ENCODE assay signal across 4 worm cellular contexts in the genomic region with DNA sequence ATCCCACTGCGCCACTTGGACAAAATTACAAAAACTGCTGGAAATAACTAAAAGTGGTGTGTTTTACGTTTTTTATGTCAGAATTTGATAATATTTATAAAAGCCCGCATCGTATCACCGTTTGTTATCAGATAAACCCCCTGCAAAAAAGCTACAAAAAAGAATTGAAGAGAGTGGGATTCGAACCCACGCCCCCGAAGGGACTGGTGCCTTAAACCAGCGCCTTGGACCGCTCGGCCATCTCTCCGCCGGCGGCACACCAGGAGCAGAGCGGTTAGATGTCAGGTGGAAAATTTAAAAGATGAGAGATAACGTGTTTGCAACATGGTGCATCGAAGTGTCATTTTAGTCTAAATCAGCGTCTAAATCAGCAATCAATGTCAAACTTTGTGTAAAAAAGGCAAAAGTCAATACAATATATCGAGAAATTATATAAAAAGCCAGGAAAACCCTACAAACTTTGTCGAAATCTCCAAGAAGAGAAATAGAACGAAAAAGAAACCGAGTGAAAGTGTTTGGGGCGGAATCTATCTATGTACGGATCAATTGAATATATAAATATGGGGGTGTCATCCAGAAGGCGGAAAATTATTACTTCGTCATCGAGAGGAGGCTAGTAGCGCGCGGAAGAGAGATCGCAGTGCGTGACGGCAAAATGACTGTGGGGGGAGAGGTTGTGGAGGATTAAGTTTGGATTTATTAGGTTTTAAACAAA.
TF ChIP-seq lines count a peak whose summit lies in the region.

No protein-coding gene starts in this region.

TF ChIP-seq in whole organism, L1 larva, 84 proteins besides CTCF, POLR2A, EP300 and RAD21 (continued from another document):
- TF ChIP-seq grh-1 (GFP tag; IDR thresholded peaks at IDR 0.05; lab: Robert Waterston, UW) (no peak), skn-1 (tag; optimal IDR thresholded peaks at IDR 0.05; lab: Kevin White, UChicago) (peak; percentile 7), lin-35 (GFP tag; optimal IDR thresholded peaks at IDR 0.05; lab: Kevin White, UChicago) (peak in 1 of 2 experiments; percentile 30), mep-1 (tag; optimal IDR thresholded peaks at IDR 0.05; lab: Kevin White, UChicago) (no peak), nhr-20 (tag; optimal IDR thresholded peaks at IDR 0.05; lab: Kevin White, UChicago) (peak; percentile 18), zag-1 (tag; optimal IDR thresholded peaks at IDR 0.05; lab: Kevin White, UChicago) (no peak), aly-2 (tag; optimal IDR thresholded peaks at IDR 0.05; lab: Kevin White, UChicago) (no peak), unc-30 (tag; optimal IDR thresholded peaks at IDR 0.05; lab: Kevin White, UChicago) (no peak)

TF ChIP-seq in whole organism, L4 larva, 104 proteins besides CTCF, POLR2A, EP300 and RAD21 (continued from another document and continues in another):
- TF ChIP-seq daf-16 (GFP tag; optimal IDR thresholded peaks at IDR 0.05; lab: Kevin White, UChicago) (peak in 1 of 2 experiments; percentile 23), daf-16 (tag; optimal IDR thresholded peaks at IDR 0.05; lab: Kevin White, UChicago) (no peak), madf-5 (GFP tag; IDR thresholded peaks at IDR 0.05; lab: Robert Waterston, UW) (0 out of 4 replicates have a peak, but pooled peaks of 1 of the 2 experiments have one; percentile 60), nhr-102 (tag; optimal IDR thresholded peaks at IDR 0.05; lab: Kevin White, UChicago) (peak; percentile 0), hlh-11 (tag; optimal IDR thresholded peaks at IDR 0.05; lab: Kevin White, UChicago) (peak; percentile 14), egl-27 (tag; optimal IDR thresholded peaks at IDR 0.05; lab: Kevin White, UChicago) (no peak), nhr-48 (tag; optimal IDR thresholded peaks at IDR 0.05; lab: Kevin White, UChicago) (no peak), lin-29 (GFP tag; IDR thresholded peaks at IDR 0.05; lab: Robert Waterston, UW) (no peak), lin-38 (GFP tag; IDR thresholded peaks at IDR 0.05; lab: Robert Waterston, UW) (peak; percentile 67), mes-2 (tag; optimal IDR thresholded peaks at IDR 0.05; lab: Kevin White, UChicago; ENCODE audit: poor library complexity, severe bottlenecking) (peak; percentile 49), duxl-1 (tag; optimal IDR thresholded peaks at IDR 0.05; lab: Kevin White, UChicago; ENCODE audit: poor library complexity) (no peak), skn-1 (tag; optimal IDR thresholded peaks at IDR 0.05; lab: Kevin White, UChicago) (no peak), vab-7 (GFP tag; IDR thresholded peaks at IDR 0.05; lab: Robert Waterston, UW) (peak; percentile 72), hmg-1.1 (GFP tag; IDR thresholded peaks at IDR 0.05; lab: Robert Waterston, UW) (0 out of 2 replicates have a peak, but pooled peaks have one; percentile 11), arid-1 (GFP tag; conservative IDR thresholded peaks at IDR 0.05; lab: Robert Waterston, UW) (peak; percentile 66), D1046.2 (GFP tag; IDR thresholded peaks at IDR 0.05; lab: Robert Waterston, UW) (0 out of 2 replicates have a peak, but pooled peaks have one; percentile 20), ctbp-1 (GFP tag; IDR thresholded peaks at IDR 0.05; lab: Robert Waterston, UW) (0 out of 2 replicates have a peak, but pooled peaks have one; percentile 23), T26A8.4 (GFP tag; IDR thresholded peaks at IDR 0.05; lab: Robert Waterston, UW) (no peak), F26F4.8 (GFP tag; conservative IDR thresholded peaks at IDR 0.05; lab: Robert Waterston, UW) (0 out of 2 replicates have a peak, but pooled peaks have one; percentile 25), mdt-29 (GFP tag; IDR thresholded peaks at IDR 0.05; lab: Robert Waterston, UW) (0 out of 2 replicates have a peak, but pooled peaks have one; percentile 10), egl-43 (GFP tag; IDR thresholded peaks at IDR 0.05; lab: Robert Waterston, UW) (peak; percentile 85), zip-2 (tag; optimal IDR thresholded peaks at IDR 0.05; lab: Kevin White, UChicago) (no peak), Y48G9A.11 (GFP tag; IDR thresholded peaks at IDR 0.05; lab: Robert Waterston, UW) (0 out of 2 replicates have a peak, but pooled peaks have one; percentile 33), snpc-1.2 (GFP tag; IDR thresholded peaks at IDR 0.05; lab: Robert Waterston, UW) (peak; percentile 30; the same call in 1 of the 2 replicates), lin-1 (GFP tag; IDR thresholded peaks at IDR 0.05; lab: Robert Waterston, UW) (peak; percentile 38; the same call in 1 of the 2 replicates), Y105C5A.15 (GFP tag; IDR thresholded peaks at IDR 0.05; lab: Robert Waterston, UW) (peak; percentile 30; the same call in 1 of the 2 replicates), daf-19 (GFP tag; conservative IDR thresholded peaks at IDR 0.05; lab: Robert Waterston, UW) (no peak), tag-97 (GFP tag; IDR thresholded peaks at IDR 0.05; lab: Robert Waterston, UW) (no peak), snpc-4 (tag; optimal IDR thresholded peaks at IDR 0.05; lab: Kevin White, UChicago) (no peak), ZK337.2 (GFP tag; IDR thresholded peaks at IDR 0.05; lab: Robert Waterston, UW) (peak; percentile 42; the same call in 1 of the 2 replicates), nhr-10 (tag; optimal IDR thresholded peaks at IDR 0.05; lab: Kevin White, UChicago) (no peak), zfp-3 (GFP tag; conservative IDR thresholded peaks at IDR 0.05; lab: Robert Waterston, UW) (no peak), nhr-42 (GFP tag; IDR thresholded peaks at IDR 0.05; lab: Robert Waterston, UW) (0 out of 2 replicates have a peak, but pooled peaks have one; percentile 50), php-3 (GFP tag; IDR thresholded peaks at IDR 0.05; lab: Robert Waterston, UW) (0 out of 2 replicates have a peak, but pooled peaks have one; percentile 16)

TF ChIP-seq in whole organism, mixed stage, embryonic, 35 proteins besides CTCF, POLR2A, EP300 and RAD21 (continued from another document):
- TF ChIP-seq ceh-39 (tag; optimal IDR thresholded peaks at IDR 0.05; lab: Kevin White, UChicago) (no peak), lin-32 (GFP tag; optimal IDR thresholded peaks at IDR 0.05; lab: Kevin White, UChicago) (no peak), nhr-76 (tag; optimal IDR thresholded peaks at IDR 0.05; lab: Kevin White, UChicago) (no peak), drap-1 (GFP tag; optimal IDR thresholded peaks at IDR 0.05; lab: Kevin White, UChicago) (no peak), pha-4 (tag; optimal IDR thresholded peaks at IDR 0.05; lab: Kevin White, UChicago) (no peak), unc-120 (tag; optimal IDR thresholded peaks at IDR 0.05; lab: Kevin White, UChicago; ENCODE audit: poor library complexity, severe bottlenecking) (peak; percentile 49), unc-62 (GFP tag; optimal IDR thresholded peaks at IDR 0.05; lab: Kevin White, UChicago) (no peak), ceh-83 (GFP tag; optimal IDR thresholded peaks at IDR 0.05; lab: Kevin White, UChicago) (peak; percentile 55), nhr-12 (tag; optimal IDR thresholded peaks at IDR 0.05; lab: Kevin White, UChicago) (no peak), blmp-1 (tag; optimal IDR thresholded peaks at IDR 0.05; lab: Kevin White, UChicago) (peak; percentile 74), hlh-1 (tag; optimal IDR thresholded peaks at IDR 0.05; lab: Kevin White, UChicago) (no peak), flh-1 (GFP tag; optimal IDR thresholded peaks at IDR 0.05; lab: Kevin White, UChicago) (no peak), nhr-28 (tag; optimal IDR thresholded peaks at IDR 0.05; lab: Kevin White, UChicago) (no peak), zip-8 (tag; optimal IDR thresholded peaks at IDR 0.05; lab: Kevin White, UChicago) (no peak), snpc-4 (tag; optimal IDR thresholded peaks at IDR 0.05; lab: Kevin White, UChicago) (no peak)

TF ChIP-seq in whole organism, young adult, 124 proteins besides CTCF, POLR2A, EP300 and RAD21 (continued from another document and continues in another):
- TF ChIP-seq Y79H2A.3 (GFP tag; conservative IDR thresholded peaks at IDR 0.05; lab: Robert Waterston, UW) = no peak
- TF ChIP-seq C17E4.6 (GFP tag; IDR thresholded peaks at IDR 0.05; lab: Robert Waterston, UW) = no peak
- peak; percentile 83 for TF ChIP-seq B0261.1 (tag; optimal IDR thresholded peaks at IDR 0.05; lab: Kevin White, UChicago)
- TF ChIP-seq F22D6.2 (tag; optimal IDR thresholded peaks at IDR 0.05; lab: Kevin White, UChicago) = no peak
- no peak for TF ChIP-seq snpc-4 (GFP tag; optimal IDR thresholded peaks at IDR 0.05; lab: Kevin White, UChicago)
- TF ChIP-seq snpc-4 (tag; optimal IDR thresholded peaks at IDR 0.05; lab: Kevin White, UChicago) = no peak
- TF ChIP-seq ztf-22 (GFP tag; optimal IDR thresholded peaks at IDR 0.05; lab: Kevin White, UChicago) = no peak
- no peak for TF ChIP-seq cebp-1 (GFP tag; IDR thresholded peaks at IDR 0.05; lab: Robert Waterston, UW)
- peak; percentile 40 for TF ChIP-seq cebp-1 (tag; optimal IDR thresholded peaks at IDR 0.05; lab: Kevin White, UChicago)
- TF ChIP-seq hmg-20 (GFP tag; IDR thresholded peaks at IDR 0.05; lab: Robert Waterston, UW) = no peak
- TF ChIP-seq mxl-1 (tag; optimal IDR thresholded peaks at IDR 0.05; lab: Kevin White, UChicago) = no peak
- peak; percentile 78 for TF ChIP-seq D2030.7 (GFP tag; IDR thresholded peaks at IDR 0.05; lab: Robert Waterston, UW)
- TF ChIP-seq ztf-26 (tag; optimal IDR thresholded peaks at IDR 0.05; lab: Kevin White, UChicago) = no peak
- TF ChIP-seq dox-1 (GFP tag; IDR thresholded peaks at IDR 0.05; lab: Robert Waterston, UW) = peak; percentile 57
- peak; percentile 30 for TF ChIP-seq snpc-1.3 (tag; optimal IDR thresholded peaks at IDR 0.05; lab: Kevin White, UChicago; ENCODE audit: insufficient read depth)
- TF ChIP-seq nhr-80 (tag; optimal IDR thresholded peaks at IDR 0.05; lab: Kevin White, UChicago) = peak; percentile 11
- peak; percentile 58; the same call in 1 of the 2 replicates for TF ChIP-seq nfyb-1 (GFP tag; IDR thresholded peaks at IDR 0.05; lab: Robert Waterston, UW)
- TF ChIP-seq efl-1 (GFP tag; optimal IDR thresholded peaks at IDR 0.05; lab: Kevin White, UChicago) = no peak
- TF ChIP-seq ceh-100 (GFP tag; IDR thresholded peaks at IDR 0.05; lab: Robert Waterston, UW) = no peak
- TF ChIP-seq sdz-38 (tag; optimal IDR thresholded peaks at IDR 0.05; lab: Kevin White, UChicago) = no peak
- TF ChIP-seq egl-44 (GFP tag; IDR thresholded peaks at IDR 0.05; lab: Robert Waterston, UW) = peak; percentile 83; the same call in 1 of the 2 replicates
- TF ChIP-seq lin-40 (tag; optimal IDR thresholded peaks at IDR 0.05; lab: Kevin White, UChicago) = no peak
- TF ChIP-seq C06A6.2 (GFP tag; conservative IDR thresholded peaks at IDR 0.05; lab: Robert Waterston, UW) = no peak
- no peak for TF ChIP-seq tlf-1 (GFP tag; optimal IDR thresholded peaks at IDR 0.05; lab: Kevin White, UChicago)
- TF ChIP-seq tbp1 (GFP tag; optimal IDR thresholded peaks at IDR 0.05; lab: Kevin White, UChicago) = peak; percentile 90
- peak; percentile 61 for TF ChIP-seq zfh-2 (GFP tag; conservative IDR thresholded peaks at IDR 0.05; lab: Robert Waterston, UW)
- no peak for TF ChIP-seq lsy-27 (tag; optimal IDR thresholded peaks at IDR 0.05; lab: Kevin White, UChicago; ENCODE audit: borderline replicate concordance, insufficient read depth)
- no peak for TF ChIP-seq ztf-28 (GFP tag; IDR thresholded peaks at IDR 0.05; lab: Robert Waterston, UW)
- TF ChIP-seq aptf-2 (GFP tag; conservative IDR thresholded peaks at IDR 0.05; lab: Robert Waterston, UW) = no peak
- TF ChIP-seq mcd-1 (GFP tag; IDR thresholded peaks at IDR 0.05; lab: Robert Waterston, UW) = peak; percentile 57
- TF ChIP-seq lin-35 (GFP tag; optimal IDR thresholded peaks at IDR 0.05; lab: Kevin White, UChicago) = no peak
- no peak for TF ChIP-seq ets-4 (GFP tag; optimal IDR thresholded peaks at IDR 0.05; lab: Kevin White, UChicago)
- TF ChIP-seq ccch-3 (GFP tag; optimal IDR thresholded peaks at IDR 0.05; lab: Kevin White, UChicago) = no peak
- no peak for TF ChIP-seq nfya-1 (tag; optimal IDR thresholded peaks at IDR 0.05; lab: Kevin White, UChicago; ENCODE audit: borderline replicate concordance, insufficient read depth)
- no peak for TF ChIP-seq T26A5.8 (tag; optimal IDR thresholded peaks at IDR 0.05; lab: Kevin White, UChicago)
- TF ChIP-seq repo-1 (tag; optimal IDR thresholded peaks at IDR 0.05; lab: Kevin White, UChicago) = no peak
- TF ChIP-seq dpff-1 (tag; optimal IDR thresholded peaks at IDR 0.05; lab: Kevin White, UChicago) = no peak
- TF ChIP-seq lir-1 (GFP tag; conservative IDR thresholded peaks at IDR 0.05; lab: Robert Waterston, UW) = no peak
- TF ChIP-seq egl-18 (GFP tag; IDR thresholded peaks at IDR 0.05; lab: Robert Waterston, UW) = no peak
- TF ChIP-seq rec-8 (tag; optimal IDR thresholded peaks at IDR 0.05; lab: Kevin White, UChicago) = no peak
- TF ChIP-seq zim-3 (tag; optimal IDR thresholded peaks at IDR 0.05; lab: Kevin White, UChicago) = no peak
- no peak for TF ChIP-seq attf-5 (GFP tag; optimal IDR thresholded peaks at IDR 0.05; lab: Kevin White, UChicago)
- no peak for TF ChIP-seq ceh-27 (GFP tag; optimal IDR thresholded peaks at IDR 0.05; lab: Kevin White, UChicago)
- peak; percentile 4 for TF ChIP-seq snpc-1.1 (tag; optimal IDR thresholded peaks at IDR 0.05; lab: Kevin White, UChicago; ENCODE audit: insufficient read depth)
- peak; percentile 26 for TF ChIP-seq ztf-3 (GFP tag; optimal IDR thresholded peaks at IDR 0.05; lab: Kevin White, UChicago)
- peak; percentile 15 for TF ChIP-seq F49E8.2 (tag; optimal IDR thresholded peaks at IDR 0.05; lab: Kevin White, UChicago; ENCODE audit: insufficient read depth)
- no peak for TF ChIP-seq F10E7.11 (tag; optimal IDR thresholded peaks at IDR 0.05; lab: Kevin White, UChicago)
- TF ChIP-seq ceh-40 (GFP tag; IDR thresholded peaks at IDR 0.05; lab: Robert Waterston, UW) = no peak
- TF ChIP-seq let-607 (tag; optimal IDR thresholded peaks at IDR 0.05; lab: Kevin White, UChicago) = peak in 1 of 2 experiments; percentile 11
- TF ChIP-seq ekl-4 (GFP tag; IDR thresholded peaks at IDR 0.05; lab: Robert Waterston, UW) = no peak
- TF ChIP-seq B0336.3 (GFP tag; IDR thresholded peaks at IDR 0.05; lab: Robert Waterston, UW) = peak; percentile 56; the same call in 1 of the 2 replicates
- no peak for TF ChIP-seq tbx-9 (tag; optimal IDR thresholded peaks at IDR 0.05; lab: Kevin White, UChicago; ENCODE audit: borderline replicate concordance)
- no peak for TF ChIP-seq hrde-1 (tag; optimal IDR thresholded peaks at IDR 0.05; lab: Kevin White, UChicago; ENCODE audit: borderline replicate concordance)
- TF ChIP-seq mel-28 (tag; optimal IDR thresholded peaks at IDR 0.05; lab: Kevin White, UChicago; ENCODE audit: borderline replicate concordance) = no peak
- peak; percentile 42; the same call in 1 of the 2 replicates for TF ChIP-seq lin-26 (GFP tag; IDR thresholded peaks at IDR 0.05; lab: Robert Waterston, UW)
- peak; percentile 18 for TF ChIP-seq madf-10 (tag; optimal IDR thresholded peaks at IDR 0.05; lab: Kevin White, UChicago)
- no peak for TF ChIP-seq madf-3 (GFP tag; IDR thresholded peaks at IDR 0.05; lab: Robert Waterston, UW)
- no peak for TF ChIP-seq aptf-3 (GFP tag; IDR thresholded peaks at IDR 0.05; lab: Robert Waterston, UW)
- TF ChIP-seq attf-3 (GFP tag; conservative IDR thresholded peaks at IDR 0.05; lab: Robert Waterston, UW) = no peak
- no peak for TF ChIP-seq let-526 (GFP tag; IDR thresholded peaks at IDR 0.05; lab: Robert Waterston, UW)
- TF ChIP-seq nfya-2 (GFP tag; IDR thresholded peaks at IDR 0.05; lab: Robert Waterston, UW) = no peak
- no peak for TF ChIP-seq akir-1 (GFP tag; optimal IDR thresholded peaks at IDR 0.05; lab: Kevin White, UChicago)
- TF ChIP-seq Y56A3A.18 (GFP tag; IDR thresholded peaks at IDR 0.05; lab: Robert Waterston, UW) = 0 out of 2 replicates have a peak, but pooled peaks have one; percentile 50
- TF ChIP-seq rcor-1 (GFP tag; IDR thresholded peaks at IDR 0.05; lab: Robert Waterston, UW) = peak; percentile 39; the same call in 1 of the 2 replicates
- TF ChIP-seq sea-2 (GFP tag; IDR thresholded peaks at IDR 0.05; lab: Robert Waterston, UW) = no peak
- TF ChIP-seq ztf-6 (GFP tag; IDR thresholded peaks at IDR 0.05; lab: Robert Waterston, UW) = no peak
- TF ChIP-seq K11D2.4 (GFP tag; IDR thresholded peaks at IDR 0.05; lab: Robert Waterston, UW) = no peak
- TF ChIP-seq xnd-1 (tag; optimal IDR thresholded peaks at IDR 0.05; lab: Kevin White, UChicago) = no peak
- TF ChIP-seq pha-4 (tag; optimal IDR thresholded peaks at IDR 0.05; lab: Kevin White, UChicago) = no peak
